Worm (Caenorhabditis elegans) whole organism, young adult: ENCODE results near the gene T24C4.5.

Source experiments
- B0336.3 ChIP-seq: fragments of 200-800 bp; sonication (Bioruptor generic); IDR thresholded peaks from 2 replicates; pipeline ENCODE4 v1.3.6; 2022; ENCODE audit warnings: missing genetic modification characterization, missing compliant biosample characterization
- F49E8.2 ChIP-seq: sonication (generic microtip); optimal IDR thresholded peaks from 3 replicates; lab custom pipeline; 2017; ENCODE audit warnings: missing genetic modification characterization, mild to moderate bottlenecking, missing compliant biosample characterization, antibody characterized with exemption, moderate library complexity; ENCODE audit not compliant: insufficient read depth
- F52B5.7 ChIP-seq: sonication (generic microtip); optimal IDR thresholded peaks from 2 replicates; lab custom pipeline; 2016; ENCODE audit warnings: mild to moderate bottlenecking, missing genetic modification characterization, missing compliant biosample characterization
- F55B11.4 ChIP-seq: sonication (generic microtip); optimal IDR thresholded peaks from 2 replicates; lab custom pipeline; 2016; ENCODE audit warnings: missing compliant biosample characterization, missing genetic modification characterization, borderline replicate concordance; ENCODE audit not compliant: insufficient read depth
- K11D2.4 ChIP-seq: fragments of 200-800 bp; sonication (Bioruptor generic); IDR thresholded peaks from 2 replicates; pipeline ENCODE4 v1.3.6; 2022; ENCODE audit warnings: missing genetic modification reagents, missing genetic modification characterization, missing compliant biosample characterization
- K12H6.12 ChIP-seq: fragments of 200-800 bp; sonication (Bioruptor generic); optimal IDR thresholded peaks from 2 replicates; lab custom pipeline; 2018; ENCODE audit warnings: mild to moderate bottlenecking, missing genetic modification characterization, missing compliant biosample characterization
- T07F8.4 ChIP-seq: sonication (generic microtip); optimal IDR thresholded peaks from 2 replicates; lab custom pipeline; 2016; ENCODE audit warnings: mild to moderate bottlenecking, missing genetic modification characterization, moderate library complexity, missing compliant biosample characterization
- T26A5.8 ChIP-seq: sonication (generic microtip); optimal IDR thresholded peaks from 2 replicates; lab custom pipeline; 2016; ENCODE audit warnings: missing genetic modification characterization, missing compliant biosample characterization
- Y56A3A.18 ChIP-seq: fragments of 200-800 bp; sonication (Bioruptor generic); IDR thresholded peaks from 2 replicates; pipeline ENCODE4 v1.3.6; 2022; ENCODE audit warnings: missing genetic modification reagents, missing genetic modification characterization, missing compliant biosample characterization
- Y67H2A.10 ChIP-seq: fragments of 200-800 bp; sonication (Bioruptor generic); conservative IDR thresholded peaks from 2 replicates; pipeline ENCODE4 v1.3.6; 2022; ENCODE audit warnings: missing genetic modification reagents, missing genetic modification characterization, missing compliant biosample characterization
- Y79H2A.3 ChIP-seq: fragments of 200-800 bp; sonication (Bioruptor generic); conservative IDR thresholded peaks from 2 replicates; pipeline ENCODE4 v1.3.6; 2022; ENCODE audit warnings: missing genetic modification reagents, missing genetic modification characterization, missing compliant biosample characterization
- ama-1 ChIP-seq, 3 experiments: fragments of 150-350 bp in 1 of 3; sonication (generic microtip) in 2 of 3; optimal IDR thresholded peaks; 2 replicates each; lab custom pipeline; 2014 to 2018; ENCODE audit warnings: missing biosample characterization in 2 of 3, missing genetic modification characterization in 2 of 3, missing genetic modification reagents in 2 of 3
- aptf-3 ChIP-seq: fragments of 200-800 bp; sonication (Bioruptor generic); IDR thresholded peaks from 2 replicates; pipeline ENCODE4 v1.3.6; 2022; ENCODE audit warnings: missing genetic modification characterization, missing compliant biosample characterization
- attf-3 ChIP-seq: fragments of 200-800 bp; sonication (Bioruptor generic); conservative IDR thresholded peaks from 2 replicates; pipeline ENCODE4 v1.3.6; 2022; ENCODE audit warnings: missing genetic modification reagents, missing genetic modification characterization, missing compliant biosample characterization
- attf-6 ChIP-seq: fragments of 200-800 bp; sonication (Bioruptor generic); IDR thresholded peaks from 2 replicates; pipeline ENCODE4 v1.3.6; 2022; ENCODE audit warnings: missing genetic modification reagents, missing genetic modification characterization, missing compliant biosample characterization
- cebp-2 ChIP-seq: fragments of 200-800 bp; sonication (Bioruptor generic); IDR thresholded peaks from 2 replicates; pipeline ENCODE4 v1.3.6; 2022; ENCODE audit warnings: missing genetic modification characterization, missing compliant biosample characterization
- ceh-27 ChIP-seq: fragments of 200-800 bp; sonication (Bioruptor generic); optimal IDR thresholded peaks from 2 replicates; lab custom pipeline; 2018; ENCODE audit warnings: mild to moderate bottlenecking, missing genetic modification characterization, moderate library complexity, missing compliant biosample characterization
- die-1 ChIP-seq: sonication (generic microtip); optimal IDR thresholded peaks from 2 replicates; lab custom pipeline; 2016; ENCODE audit warnings: missing genotype, mild to moderate bottlenecking, missing genetic modification characterization, missing compliant biosample characterization
- egl-44 ChIP-seq: fragments of 200-800 bp; sonication (Bioruptor generic); IDR thresholded peaks from 2 replicates; pipeline ENCODE4 v1.3.6; 2022; ENCODE audit warnings: missing genetic modification reagents, missing genetic modification characterization, missing compliant biosample characterization
- ekl-4 ChIP-seq: fragments of 200-800 bp; sonication (Bioruptor generic); IDR thresholded peaks from 2 replicates; pipeline ENCODE4 v1.3.6; 2022; ENCODE audit warnings: missing genetic modification reagents, missing genetic modification characterization, missing compliant biosample characterization
- hmg-1.2 ChIP-seq: fragments of 200-800 bp; sonication (Bioruptor generic); IDR thresholded peaks from 2 replicates; pipeline ENCODE4 v1.3.6; 2022; ENCODE audit warnings: missing genetic modification reagents, missing genetic modification characterization, missing compliant biosample characterization
- hsf-1 ChIP-seq: fragments of 200-800 bp; sonication (Bioruptor generic); IDR thresholded peaks from 2 replicates; pipeline ENCODE4 v1.3.6; 2022; ENCODE audit warnings: missing genetic modification reagents, missing genetic modification characterization, missing compliant biosample characterization
- let-607 ChIP-seq, 2 experiments: fragments of 200-800 bp in 1 of 2; sonication (Bioruptor generic) in 1 of 2; sonication (generic microtip) in 1 of 2; optimal IDR thresholded peaks; 2 replicates each; lab custom pipeline; 2016 to 2018; ENCODE audit warnings: mild to moderate bottlenecking in 2 of 2, missing compliant biosample characterization in 2 of 2, missing genetic modification characterization in 2 of 2, moderate library complexity in 2 of 2, missing genotype in 1 of 2
- lin-26 ChIP-seq: fragments of 200-800 bp; sonication (Bioruptor generic); IDR thresholded peaks from 2 replicates; pipeline ENCODE4 v1.3.6; 2022; ENCODE audit warnings: missing genetic modification reagents, missing genetic modification characterization, missing compliant biosample characterization
- lir-1 ChIP-seq: fragments of 200-800 bp; sonication (Bioruptor generic); conservative IDR thresholded peaks from 2 replicates; pipeline ENCODE4 v1.3.6; 2022; ENCODE audit warnings: missing genetic modification reagents, missing genetic modification characterization, missing compliant biosample characterization
- madf-6 ChIP-seq: fragments of 200-800 bp; sonication (Bioruptor generic); IDR thresholded peaks from 2 replicates; pipeline ENCODE4 v1.3.6; 2022; ENCODE audit warnings: missing genetic modification reagents, missing genetic modification characterization, missing compliant biosample characterization
- mcd-1 ChIP-seq: fragments of 200-800 bp; sonication (Bioruptor generic); IDR thresholded peaks from 2 replicates; pipeline ENCODE4 v1.3.6; 2022; ENCODE audit warnings: missing genetic modification reagents, missing genetic modification characterization, missing compliant biosample characterization
- mes-4 ChIP-seq: sonication (generic microtip); optimal IDR thresholded peaks from 2 replicates; lab custom pipeline; 2016; ENCODE audit warnings: missing genotype, missing genetic modification characterization, missing compliant biosample characterization
- nhr-27 ChIP-seq: fragments of 200-800 bp; sonication (Bioruptor generic); optimal IDR thresholded peaks from 2 replicates; lab custom pipeline; 2018; ENCODE audit warnings: mild to moderate bottlenecking, missing genetic modification characterization, moderate library complexity, missing compliant biosample characterization
- rec-8 ChIP-seq, 2 experiments: sonication (generic microtip); optimal IDR thresholded peaks; 2 replicates each; lab custom pipeline; 2016; ENCODE audit warnings: mild to moderate bottlenecking in 2 of 2, missing genetic modification characterization in 2 of 2, missing genetic modification reagents in 2 of 2, missing genotype in 2 of 2, missing biosample characterization in 1 of 2, missing compliant biosample characterization in 1 of 2, moderate library complexity in 1 of 2
- rpc-1 ChIP-seq, 2 experiments: fragments of 150-350 bp in 1 of 2; sonication (generic microtip) in 1 of 2; optimal IDR thresholded peaks; 2 replicates each; lab custom pipeline; 2014 to 2018; ENCODE audit warnings: missing biosample characterization in 1 of 2, missing genetic modification characterization in 1 of 2, missing genetic modification reagents in 1 of 2, missing genotype in 1 of 2
- sea-2 ChIP-seq: fragments of 200-800 bp; sonication (Bioruptor generic); IDR thresholded peaks from 2 replicates; pipeline ENCODE4 v1.3.6; 2022; ENCODE audit warnings: missing genetic modification characterization, missing compliant biosample characterization
- snpc-4 ChIP-seq, 5 experiments: fragments of 150-350 bp in 1 of 5; sonication (generic microtip) in 4 of 5; optimal IDR thresholded peaks; 2 replicates each; lab custom pipeline; 2014 to 2018; ENCODE audit warnings: missing genetic modification characterization in 5 of 5, missing biosample characterization in 3 of 5, antibody characterized with exemption in 2 of 5, mild to moderate bottlenecking in 2 of 5, missing compliant biosample characterization in 2 of 5, missing genotype in 2 of 5, moderate library complexity in 2 of 5, missing genetic modification reagents in 1 of 5
- tbp1 ChIP-seq: fragments of 200-800 bp; sonication (Bioruptor generic); optimal IDR thresholded peaks from 2 replicates; lab custom pipeline; 2018; ENCODE audit warnings: mild to moderate bottlenecking, missing genetic modification characterization, missing compliant biosample characterization
- tbx-9 ChIP-seq: sonication (generic microtip); optimal IDR thresholded peaks from 2 replicates; lab custom pipeline; 2016; ENCODE audit warnings: borderline replicate concordance, missing genetic modification characterization, inconsistent platforms, missing compliant biosample characterization
- ztf-6 ChIP-seq: fragments of 200-800 bp; sonication (Bioruptor generic); IDR thresholded peaks from 2 replicates; pipeline ENCODE4 v1.3.6; 2022; ENCODE audit warnings: missing genetic modification reagents, missing genetic modification characterization, missing compliant biosample characterization

Gene T24C4.5

ce11 chrIII:833711-834442, 45.7 kb downstream of the T24C4.5 start (continued):
- peak; percentile 81 for TF ChIP-seq ekl-4 (GFP tag; lab: Robert Waterston, UW)
- TF ChIP-seq lin-26, result peak; percentile 60; the same call in 1 of the 2 replicates
- no peak for TF ChIP-seq sea-2 (GFP tag; lab: Robert Waterston, UW)
- peak; percentile 73 for TF ChIP-seq mcd-1 (GFP tag; lab: Robert Waterston, UW)
- no peak for TF ChIP-seq F55B11.4 (tag; lab: Kevin White, UChicago)
- TF ChIP-seq Y79H2A.3, result 0 out of 2 replicates have a peak, but pooled peaks have one; percentile 40
- no peak for TF ChIP-seq F49E8.2
- peak; percentile 89 for TF ChIP-seq hmg-1.2 (GFP tag; lab: Robert Waterston, UW)
- TF ChIP-seq attf-3, result peak; percentile 47; the same call in 1 of the 2 replicates
- peak; percentile 79; the same call in 1 of the 2 replicates for TF ChIP-seq ztf-6 (GFP tag; lab: Robert Waterston, UW)
- TF ChIP-seq rpc-1 (optimal IDR thresholded peaks at IDR 0.05; lab: Kevin White, UChicago), result no peak
- no peak for TF ChIP-seq rpc-1 (tag; optimal IDR thresholded peaks at IDR 0.05; lab: Kevin White, UChicago)
- no peak for TF ChIP-seq aptf-3 (GFP tag; lab: Robert Waterston, UW)
- no peak for TF ChIP-seq madf-6 (GFP tag; lab: Robert Waterston, UW)
- peak; percentile 53 for TF ChIP-seq tbp1 (GFP tag; lab: Kevin White, UChicago)
- TF ChIP-seq T07F8.4 (tag; lab: Kevin White, UChicago), result no peak
- TF ChIP-seq lir-1 (GFP tag; lab: Robert Waterston, UW), result peak; percentile 17; the same call in 1 of the 2 replicates
- TF ChIP-seq K12H6.12, result peak; percentile 86
- 0 out of 2 replicates have a peak, but pooled peaks have one; percentile 37 for TF ChIP-seq hsf-1
- no peak for TF ChIP-seq rec-8 (tag; optimal IDR thresholded peaks at IDR 0.05; lab: Kevin White, UChicago)
- peak; percentile 43 to 54 for TF ChIP-seq let-607 (tag; optimal IDR thresholded peaks at IDR 0.05; lab: Kevin White, UChicago)
- peak; percentile 4 for TF ChIP-seq F52B5.7 (tag; lab: Kevin White, UChicago)
- peak; percentile 35 for TF ChIP-seq die-1 (tag; lab: Kevin White, UChicago)
- peak; percentile 89 for TF ChIP-seq ama-1 (optimal IDR thresholded peaks at IDR 0.05; lab: Kevin White, UChicago)
- TF ChIP-seq ama-1 (GFP tag; optimal IDR thresholded peaks at IDR 0.05; lab: Kevin White, UChicago), result peak in 1 of 2 experiments; percentile 37
- peak; percentile 61; the same call in 1 of the 2 replicates for TF ChIP-seq B0336.3 (GFP tag; lab: Robert Waterston, UW)
- TF ChIP-seq Y56A3A.18 (GFP tag; lab: Robert Waterston, UW), result no peak
- TF ChIP-seq snpc-4 (GFP tag; optimal IDR thresholded peaks at IDR 0.05; lab: Kevin White, UChicago), result no peak
- peak in 3 of 4 experiments; percentile 16 to 54 (median 53) for TF ChIP-seq snpc-4 (tag; optimal IDR thresholded peaks at IDR 0.05; lab: Kevin White, UChicago)
- peak; percentile 79 for TF ChIP-seq K11D2.4
- peak; percentile 39; the same call in 1 of the 2 replicates for TF ChIP-seq egl-44 (GFP tag; lab: Robert Waterston, UW)
- TF ChIP-seq mes-4 (tag; lab: Kevin White, UChicago), result no peak
- TF ChIP-seq Y67H2A.10 (GFP tag; lab: Robert Waterston, UW), result no peak
- peak; percentile 23 for TF ChIP-seq nhr-27 (tag; lab: Kevin White, UChicago)
- peak; percentile 93; the same call in 1 of the 2 replicates for TF ChIP-seq cebp-2 (GFP tag; lab: Robert Waterston, UW)
- no peak for TF ChIP-seq attf-6 (GFP tag; lab: Robert Waterston, UW)
- TF ChIP-seq tbx-9 (tag; lab: Kevin White, UChicago), result no peak
- no peak for TF ChIP-seq T26A5.8
- TF ChIP-seq ceh-27, result peak; percentile 91
